Worm (Caenorhabditis elegans) whole organism, early embryonic: ENCODE results near the gene npp-27.

Experiments
- B0310.2 ChIP-seq: sonication (generic microtip); optimal IDR thresholded peaks from 2 replicates; lab custom pipeline; 2016; ENCODE audit warnings: mild to moderate bottlenecking, missing genetic modification characterization, missing compliant biosample characterization
- aly-1 ChIP-seq: sonication (generic microtip); optimal IDR thresholded peaks from 2 replicates; lab custom pipeline; 2016; ENCODE audit warnings: missing genetic modification characterization, missing compliant biosample characterization
- ceh-13 ChIP-seq: fragments of 200-800 bp; sonication (Bioruptor generic); optimal IDR thresholded peaks from 2 replicates; lab custom pipeline; 2018; ENCODE audit warnings: mild to moderate bottlenecking, missing genetic modification characterization, missing compliant biosample characterization
- hmbx-1 ChIP-seq: sonication (generic microtip); optimal IDR thresholded peaks from 2 replicates; lab custom pipeline; 2016; ENCODE audit warnings: mild to moderate bottlenecking, missing genetic modification characterization, missing compliant biosample characterization
- pes-1 ChIP-seq: fragments of 200-800 bp; sonication (Bioruptor generic); IDR thresholded peaks from 2 replicates; pipeline ENCODE4 v1.3.6; 2022; ENCODE audit warnings: missing genetic modification reagents, missing genetic modification characterization, missing compliant biosample characterization
- tbx-11 ChIP-seq: fragments of 200-800 bp; sonication (Bioruptor generic); IDR thresholded peaks from 2 replicates; pipeline ENCODE4 v1.3.6; 2022; ENCODE audit warnings: missing genetic modification characterization, missing compliant biosample characterization

ce11 chrIV:7954006-7954405 lies 44.0 kb upstream of the npp-27 start:
- TF ChIP-seq ceh-13 (GFP tag; lab: Kevin White, UChicago) (no peak), pes-1 (GFP tag; lab: Robert Waterston, UW) (no peak), aly-1 (tag; lab: Kevin White, UChicago) (no peak), B0310.2 (tag; lab: Kevin White, UChicago) (no peak), tbx-11 (GFP tag; lab: Robert Waterston, UW) (no peak), hmbx-1 (tag; lab: Kevin White, UChicago) (no peak)
